Worm (Caenorhabditis elegans) whole organism, L3 larva: ENCODE results near the gene ZK1073.2.

Source experiments
- mdl-1 ChIP-seq: fragments of 150-350 bp; optimal IDR thresholded peaks from 2 replicates; lab custom pipeline; 2014; ENCODE audit warnings: missing biosample characterization, missing genetic modification characterization
- nhr-11 ChIP-seq: fragments of 150-350 bp; optimal IDR thresholded peaks from 2 replicates; lab custom pipeline; 2014; ENCODE audit warnings: missing biosample characterization, missing genetic modification characterization

DNA sequence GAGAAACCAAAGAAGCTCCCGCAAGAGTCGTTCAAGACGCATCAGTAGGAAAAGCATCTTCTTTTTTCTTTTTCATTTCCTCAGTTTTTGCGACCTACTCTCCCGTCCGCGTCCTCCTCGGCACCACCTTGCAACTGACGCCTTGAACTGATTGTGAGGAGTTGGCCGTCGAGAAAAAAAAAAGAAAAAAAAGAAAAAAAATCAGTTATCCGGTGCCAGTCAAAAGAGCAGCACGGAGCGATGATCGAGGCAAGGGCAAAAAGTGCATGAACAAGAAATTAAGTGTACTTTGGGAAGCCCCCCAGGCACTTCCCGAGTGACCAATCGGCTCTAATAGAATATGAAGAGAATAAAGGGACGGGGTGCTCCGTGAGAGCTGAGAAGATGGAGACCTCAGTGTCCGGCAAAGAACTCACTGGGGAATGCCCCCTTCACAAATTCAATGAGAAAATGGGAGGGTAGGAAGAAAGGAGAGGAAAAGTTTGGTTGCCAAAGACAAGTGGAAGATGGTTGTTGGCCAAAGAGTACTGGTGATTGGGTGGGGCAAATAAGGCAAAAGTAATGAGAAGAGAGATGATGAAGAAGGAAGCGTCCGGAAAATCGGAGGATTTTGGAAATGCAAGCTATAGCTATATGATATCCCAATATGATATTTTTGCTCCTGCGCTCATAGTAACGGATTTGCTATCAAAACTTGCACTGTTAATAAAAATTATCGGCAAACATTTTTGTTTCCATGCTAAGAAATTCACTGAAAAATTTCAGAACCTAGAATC lies 51.9 kb downstream of the ZK1073.2 start:
- TF ChIP-seq nhr-11 (tag; lab: Kevin White, UChicago) (no peak), mdl-1 (tag; lab: Kevin White, UChicago) (no peak)
